Worm (Caenorhabditis elegans) whole organism, L2 larva: ENCODE data around the gene nex-1.
A peak's percentile ranks its signal among the peaks of the same experiment; 100 is the strongest.

Experiments used
- C34F6.9 ChIP-seq: fragments of 150-350 bp; optimal IDR thresholded peaks from 2 replicates; lab custom pipeline; 2014; ENCODE audit warnings: missing biosample characterization, missing genetic modification characterization
- F13H6.1 ChIP-seq: sonication (generic microtip); optimal IDR thresholded peaks from 2 replicates; lab custom pipeline; 2016; ENCODE audit warnings: missing genetic modification characterization, missing compliant biosample characterization
- R02D3.7 ChIP-seq: fragments of 150-350 bp; optimal IDR thresholded peaks from 2 replicates; lab custom pipeline; 2014; ENCODE audit warnings: missing biosample characterization, missing genetic modification characterization
- Y55F3AM.14 ChIP-seq: fragments of 200-800 bp; sonication (Bioruptor generic); optimal IDR thresholded peaks from 2 replicates; lab custom pipeline; 2018; ENCODE audit warnings: mild to moderate bottlenecking, missing genetic modification characterization, missing compliant biosample characterization
- ZK546.5 ChIP-seq: sonication (generic microtip); optimal IDR thresholded peaks from 2 replicates; lab custom pipeline; 2017; ENCODE audit warnings: missing biosample characterization, missing genetic modification characterization
- alr-1 ChIP-seq: fragments of 150-350 bp; optimal IDR thresholded peaks from 2 replicates; lab custom pipeline; 2014; ENCODE audit warnings: missing biosample characterization, missing genetic modification characterization
- aly-2 ChIP-seq: fragments of 150-350 bp; optimal IDR thresholded peaks from 2 replicates; lab custom pipeline; 2014; ENCODE audit warnings: missing biosample characterization, missing genetic modification characterization
- ama-1 ChIP-seq: fragments of 150-350 bp; optimal IDR thresholded peaks from 2 replicates; lab custom pipeline; 2018; ENCODE audit warnings: inconsistent platforms
- ceh-82 ChIP-seq: fragments of 150-350 bp; optimal IDR thresholded peaks from 2 replicates; lab custom pipeline; 2014; ENCODE audit warnings: missing biosample characterization, missing genetic modification characterization
- crh-2 ChIP-seq: sonication (generic microtip); optimal IDR thresholded peaks from 2 replicates; lab custom pipeline; 2017; ENCODE audit warnings: missing biosample characterization, missing genetic modification characterization
- dmd-4 ChIP-seq: sonication (generic microtip); optimal IDR thresholded peaks from 2 replicates; lab custom pipeline; 2017; ENCODE audit warnings: missing biosample characterization, missing genetic modification characterization
- egl-27 ChIP-seq: sonication (generic microtip); optimal IDR thresholded peaks from 3 replicates; lab custom pipeline; 2017; ENCODE audit warnings: missing biosample characterization, missing genetic modification reagents, missing genetic modification characterization
- elt-1 ChIP-seq: fragments of 150-350 bp; optimal IDR thresholded peaks from 2 replicates; lab custom pipeline; 2014; ENCODE audit warnings: missing biosample characterization, missing genetic modification characterization
- elt-3 ChIP-seq: sonication (generic microtip); optimal IDR thresholded peaks from 2 replicates; lab custom pipeline; 2017; ENCODE audit warnings: missing biosample characterization, missing genetic modification characterization
- gmeb-1 ChIP-seq: fragments of 150-350 bp; optimal IDR thresholded peaks from 2 replicates; lab custom pipeline; 2014; ENCODE audit warnings: missing biosample characterization, missing genetic modification characterization
- lin-11 ChIP-seq: fragments of 150-350 bp; sonication (generic microtip); optimal IDR thresholded peaks from 2 replicates; lab custom pipeline; 2014; ENCODE audit warnings: missing biosample characterization, missing genetic modification characterization, inconsistent platforms, mixed read lengths
- lin-13 ChIP-seq: fragments of 150-350 bp; optimal IDR thresholded peaks from 2 replicates; lab custom pipeline; 2014; ENCODE audit warnings: missing biosample characterization, missing genetic modification reagents, missing genetic modification characterization
- lin-39 ChIP-seq: fragments of 150-350 bp; optimal IDR thresholded peaks from 2 replicates; lab custom pipeline; 2014; ENCODE audit warnings: missing biosample characterization, missing genetic modification reagents, missing genetic modification characterization
- mab-5 ChIP-seq: fragments of 150-350 bp; optimal IDR thresholded peaks from 2 replicates; lab custom pipeline; 2014; ENCODE audit warnings: missing biosample characterization, missing genetic modification characterization
- mbf-1 ChIP-seq: sonication (generic microtip); optimal IDR thresholded peaks from 2 replicates; lab custom pipeline; 2017; ENCODE audit warnings: missing biosample characterization, missing genetic modification characterization
- nhr-10 ChIP-seq: sonication (generic microtip); optimal IDR thresholded peaks from 2 replicates; lab custom pipeline; 2017; ENCODE audit warnings: missing biosample characterization, missing genetic modification characterization
- nhr-12 ChIP-seq: fragments of 150-350 bp; optimal IDR thresholded peaks from 2 replicates; lab custom pipeline; 2014; ENCODE audit warnings: missing biosample characterization, missing genetic modification characterization
- nhr-129 ChIP-seq: fragments of 150-350 bp; optimal IDR thresholded peaks from 2 replicates; lab custom pipeline; 2014; ENCODE audit warnings: missing biosample characterization, missing genetic modification characterization
- nhr-21 ChIP-seq: fragments of 150-350 bp; optimal IDR thresholded peaks from 2 replicates; lab custom pipeline; 2014; ENCODE audit warnings: missing biosample characterization, missing genetic modification characterization
- nhr-23 ChIP-seq: fragments of 150-350 bp; optimal IDR thresholded peaks from 2 replicates; lab custom pipeline; 2014; ENCODE audit warnings: missing biosample characterization, missing genetic modification reagents, missing genetic modification characterization
- nhr-237 ChIP-seq: fragments of 150-350 bp; optimal IDR thresholded peaks from 2 replicates; lab custom pipeline; 2014; ENCODE audit warnings: missing biosample characterization, missing genetic modification characterization
- nhr-6 ChIP-seq: fragments of 150-350 bp; optimal IDR thresholded peaks from 2 replicates; lab custom pipeline; 2014; ENCODE audit warnings: missing biosample characterization, missing genetic modification characterization
- peb-1 ChIP-seq: fragments of 150-350 bp; optimal IDR thresholded peaks from 2 replicates; lab custom pipeline; 2014; ENCODE audit warnings: missing biosample characterization, missing genetic modification characterization
- sem-4 ChIP-seq: fragments of 150-350 bp; optimal IDR thresholded peaks from 2 replicates; lab custom pipeline; 2014; ENCODE audit warnings: missing biosample characterization, missing genetic modification reagents, missing genetic modification characterization
- skn-1 ChIP-seq: sonication (generic microtip); optimal IDR thresholded peaks from 2 replicates; lab custom pipeline; 2017; ENCODE audit warnings: missing biosample characterization, missing genetic modification characterization
- sma-3 ChIP-seq: sonication (generic microtip); optimal IDR thresholded peaks from 2 replicates; lab custom pipeline; 2016; ENCODE audit warnings: missing genetic modification reagents, missing genetic modification characterization, missing compliant biosample characterization
- sma-9 ChIP-seq, 2 experiments: fragments of 150-350 bp in 1 of 2; sonication (generic microtip) in 1 of 2; optimal IDR thresholded peaks; 2 replicates each; lab custom pipeline; 2014 to 2016; ENCODE audit warnings: missing genetic modification characterization in 2 of 2, mild to moderate bottlenecking in 1 of 2, missing biosample characterization in 1 of 2, missing compliant biosample characterization in 1 of 2, missing genetic modification reagents in 1 of 2, moderate library complexity in 1 of 2
- unc-39 ChIP-seq: fragments of 150-350 bp; optimal IDR thresholded peaks from 2 replicates; lab custom pipeline; 2014; ENCODE audit warnings: missing biosample characterization, missing genetic modification characterization
- unc-55 ChIP-seq: fragments of 150-350 bp; sonication (generic microtip); optimal IDR thresholded peaks from 3 replicates; lab custom pipeline; 2014; ENCODE audit warnings: missing biosample characterization, missing genetic modification reagents, missing genetic modification characterization
- unc-62 ChIP-seq: fragments of 150-350 bp; optimal IDR thresholded peaks from 2 replicates; lab custom pipeline; 2014; ENCODE audit warnings: missing biosample characterization, missing genetic modification reagents, missing genetic modification characterization
- ztf-11 ChIP-seq: sonication (generic microtip); optimal IDR thresholded peaks from 2 replicates; lab custom pipeline; 2017; ENCODE audit warnings: missing biosample characterization, missing genetic modification characterization
- ztf-4 ChIP-seq: fragments of 150-350 bp; optimal IDR thresholded peaks from 2 replicates; lab custom pipeline; 2014; ENCODE audit warnings: missing biosample characterization, missing genetic modification characterization

The nex-1 gene

DNA sequence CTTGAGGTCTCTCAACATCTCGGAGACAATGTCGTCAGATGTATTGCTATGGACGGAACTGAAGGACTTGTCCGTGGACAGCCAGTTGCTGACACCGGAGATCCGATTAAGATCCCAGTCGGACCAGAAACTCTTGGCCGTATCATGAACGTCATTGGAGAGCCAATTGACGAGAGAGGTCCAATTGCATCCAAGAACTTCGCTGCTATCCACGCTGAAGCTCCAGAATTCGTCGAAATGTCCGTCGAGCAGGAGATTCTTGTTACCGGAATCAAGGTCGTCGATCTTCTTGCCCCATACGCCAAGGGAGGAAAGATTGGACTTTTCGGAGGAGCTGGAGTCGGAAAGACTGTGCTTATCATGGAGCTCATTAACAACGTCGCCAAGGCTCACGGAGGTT, 3.4 kb downstream of the nex-1 start:
- TF ChIP-seq ceh-82 (tag; lab: Kevin White, UChicago) (no peak), unc-62 (no peak), unc-39 (tag; lab: Kevin White, UChicago) (no peak), aly-2 (tag; lab: Kevin White, UChicago) (no peak), nhr-12 (no peak), nhr-23 (tag; lab: Kevin White, UChicago) (no peak), F13H6.1 (tag; lab: Kevin White, UChicago) (no peak), elt-3 (tag; lab: Kevin White, UChicago) (no peak), unc-55 (GFP tag; lab: Kevin White, UChicago) (no peak), lin-11 (tag; lab: Kevin White, UChicago) (no peak)
- TF ChIP-seq, all 48 proteins: peak for 0

DNA sequence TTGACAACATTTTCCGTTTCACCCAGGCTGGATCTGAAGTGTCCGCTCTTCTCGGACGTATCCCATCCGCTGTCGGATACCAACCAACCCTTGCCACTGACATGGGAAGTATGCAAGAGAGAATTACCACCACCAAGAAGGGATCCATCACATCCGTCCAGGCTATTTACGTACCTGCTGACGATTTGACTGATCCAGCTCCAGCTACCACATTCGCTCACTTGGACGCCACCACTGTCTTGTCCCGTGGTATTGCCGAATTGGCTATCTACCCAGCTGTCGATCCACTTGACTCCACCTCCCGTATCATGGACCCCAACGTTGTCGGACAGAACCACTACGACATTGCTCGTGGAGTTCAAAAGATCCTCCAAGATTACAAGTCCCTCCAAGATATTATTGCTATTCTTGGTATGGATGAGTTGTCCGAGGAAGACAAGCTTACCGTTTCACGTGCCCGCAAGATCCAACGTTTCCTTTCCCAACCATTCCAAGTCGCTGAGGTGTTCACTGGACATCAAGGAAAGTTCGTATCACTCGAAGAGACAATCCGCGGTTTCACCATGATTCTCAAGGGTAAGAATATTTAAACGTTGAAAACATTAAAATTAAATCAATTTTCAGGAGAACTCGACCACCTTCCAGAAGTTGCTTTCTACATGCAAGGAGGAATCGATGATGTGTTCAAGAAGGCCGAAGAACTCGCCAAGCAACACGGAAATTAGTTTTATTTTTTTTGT, 4.3 kb downstream of the nex-1 start:
- TF ChIP-seq gmeb-1 (tag; lab: Kevin White, UChicago) (no peak), nhr-23 (tag; lab: Kevin White, UChicago) (peak; percentile 35)
- TF ChIP-seq, all 48 proteins: peak for 1

ce11 chrIII:5230415-5230814, 5.0 kb downstream of the nex-1 start, which contains the start of gene prmt-5:
Gene prmt-5, plus strand, starts transcription at chrIII:5230555.
- TF ChIP-seq crh-2 (tag; lab: Kevin White, UChicago) (no peak), R02D3.7 (tag; lab: Kevin White, UChicago) (no peak), alr-1 (tag; lab: Kevin White, UChicago) (no peak), sma-3 (GFP tag; lab: Kevin White, UChicago) (peak; percentile 45), unc-39 (tag; lab: Kevin White, UChicago) (no peak), nhr-12 (no peak), ama-1 (peak; percentile 65), nhr-10 (no peak), elt-1 (no peak), F13H6.1 (tag; lab: Kevin White, UChicago) (peak; percentile 8), lin-13 (GFP tag; lab: Kevin White, UChicago) (peak; percentile 34), mab-5 (tag; lab: Kevin White, UChicago) (no peak), Y55F3AM.14 (GFP tag; lab: Kevin White, UChicago) (peak; percentile 24), ztf-4 (tag; lab: Kevin White, UChicago) (peak; percentile 53), dmd-4 (tag; lab: Kevin White, UChicago) (no peak), ZK546.5 (no peak), peb-1 (no peak), nhr-21 (tag; lab: Kevin White, UChicago) (peak; percentile 46), nhr-129 (peak; percentile 41), elt-3 (tag; lab: Kevin White, UChicago) (no peak)
- TF ChIP-seq, all 48 proteins: peak for 8

DNA sequence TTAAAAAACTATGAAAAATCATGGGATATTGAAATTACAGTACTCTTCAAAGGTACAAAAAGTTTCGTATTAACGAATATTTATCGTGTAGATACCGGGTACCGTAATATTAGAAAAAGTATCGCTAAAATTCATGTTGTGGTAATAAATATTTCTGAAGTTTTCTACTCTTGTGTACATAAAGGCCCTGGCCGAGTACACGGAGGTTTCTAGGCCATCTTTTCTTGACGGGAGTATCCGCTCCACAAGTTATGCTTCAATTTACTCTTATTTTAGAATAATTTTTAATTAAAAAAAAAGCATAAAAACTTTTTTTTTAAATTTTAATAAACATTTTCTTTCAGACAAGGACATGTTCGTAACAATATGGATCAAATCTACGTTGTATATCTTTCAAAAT, 7.7 kb downstream of the nex-1 start:
- TF ChIP-seq ztf-11 (tag; lab: Kevin White, UChicago) (no peak), gmeb-1 (tag; lab: Kevin White, UChicago) (no peak), mbf-1 (tag; lab: Kevin White, UChicago) (no peak), nhr-6 (tag; lab: Kevin White, UChicago) (no peak), nhr-23 (tag; lab: Kevin White, UChicago) (no peak), nhr-237 (tag; lab: Kevin White, UChicago) (no peak), elt-1 (no peak), dmd-4 (tag; lab: Kevin White, UChicago) (no peak), C34F6.9 (tag; lab: Kevin White, UChicago) (no peak), lin-39 (tag; lab: Kevin White, UChicago) (no peak), skn-1 (no peak), sem-4 (tag; lab: Kevin White, UChicago) (no peak), lin-13 (GFP tag; lab: Kevin White, UChicago) (no peak), alr-1 (tag; lab: Kevin White, UChicago) (no peak), egl-27 (tag; lab: Kevin White, UChicago) (no peak), sma-9 (GFP tag; optimal IDR thresholded peaks at IDR 0.05; lab: Kevin White, UChicago) (no peak), sma-9 (tag; optimal IDR thresholded peaks at IDR 0.05; lab: Kevin White, UChicago) (no peak), nhr-10 (no peak)
- TF ChIP-seq, all 48 proteins: peak for 0
